Worm (Caenorhabditis elegans) whole organism, L4/young adult: ENCODE measurements around the gene T24C12.3.

Experiments
- W03F9.2 ChIP-seq: fragments of 150-350 bp; optimal IDR thresholded peaks from 2 replicates; lab custom pipeline; 2014; ENCODE audit warnings: missing biosample characterization, missing genetic modification characterization
- dao-5 ChIP-seq: sonication (generic microtip); optimal IDR thresholded peaks from 2 replicates; lab custom pipeline; 2016; ENCODE audit warnings: missing genotype, missing genetic modification characterization, moderate library complexity, missing compliant biosample characterization
- him-1 ChIP-seq: sonication (generic microtip); optimal IDR thresholded peaks from 2 replicates; lab custom pipeline; 2016; ENCODE audit warnings: missing genotype, missing genetic modification reagents, missing genetic modification characterization, missing compliant biosample characterization

- TF ChIP-seq W03F9.2 (tag; lab: Kevin White, UChicago) (no peak), dao-5 (tag; lab: Kevin White, UChicago) (no peak), him-1 (tag; lab: Kevin White, UChicago) (no peak)
Observed at ce11 chrX:2157855-2158254, 45.8 kb downstream of the T24C12.3 start.
